Worm (Caenorhabditis elegans) whole organism, young adult: ENCODE data around the gene Y41D4A.1.

ENCODE experiments used
- C17E4.6 ChIP-seq: fragments of 200-800 bp; sonication (Bioruptor generic); IDR thresholded peaks from 2 replicates; pipeline ENCODE4 v1.3.6; 2022; ENCODE audit warnings: missing genetic modification reagents, missing genetic modification characterization, missing compliant biosample characterization
- F49E8.2 ChIP-seq: sonication (generic microtip); optimal IDR thresholded peaks from 3 replicates; lab custom pipeline; 2017; ENCODE audit warnings: missing genetic modification characterization, mild to moderate bottlenecking, missing compliant biosample characterization, antibody characterized with exemption, moderate library complexity; ENCODE audit not compliant: insufficient read depth
- ama-1 ChIP-seq, 3 experiments: fragments of 150-350 bp in 1 of 3; sonication (generic microtip) in 2 of 3; optimal IDR thresholded peaks; 2 replicates each; lab custom pipeline; 2014 to 2018; ENCODE audit warnings: missing biosample characterization in 2 of 3, missing genetic modification characterization in 2 of 3, missing genetic modification reagents in 2 of 3
- attf-6 ChIP-seq: fragments of 200-800 bp; sonication (Bioruptor generic); IDR thresholded peaks from 2 replicates; pipeline ENCODE4 v1.3.6; 2022; ENCODE audit warnings: missing genetic modification reagents, missing genetic modification characterization, missing compliant biosample characterization
- ccch-3 ChIP-seq: fragments of 200-800 bp; sonication (Bioruptor generic); optimal IDR thresholded peaks from 2 replicates; lab custom pipeline; 2018; ENCODE audit warnings: mild to moderate bottlenecking, missing genetic modification characterization, missing compliant biosample characterization
- cebp-2 ChIP-seq: fragments of 200-800 bp; sonication (Bioruptor generic); IDR thresholded peaks from 2 replicates; pipeline ENCODE4 v1.3.6; 2022; ENCODE audit warnings: missing genetic modification characterization, missing compliant biosample characterization
- ceh-58 ChIP-seq: fragments of 200-800 bp; sonication (Bioruptor generic); IDR thresholded peaks from 2 replicates; pipeline ENCODE4 v1.3.6; 2022; ENCODE audit warnings: missing genetic modification characterization, missing compliant biosample characterization
- dpl-1 ChIP-seq: fragments of 150-350 bp; optimal IDR thresholded peaks from 2 replicates; lab custom pipeline; 2014; ENCODE audit warnings: missing biosample characterization, missing genetic modification reagents, missing genetic modification characterization
- efl-1 ChIP-seq: fragments of 150-350 bp; optimal IDR thresholded peaks from 2 replicates; lab custom pipeline; 2014; ENCODE audit warnings: missing biosample characterization, missing genetic modification reagents, missing genetic modification characterization
- lin-35 ChIP-seq, 3 experiments: fragments of 150-350 bp in 2 of 3; sonication (generic microtip) in 1 of 3; optimal IDR thresholded peaks; 2 replicates each; lab custom pipeline; 2014 to 2018; ENCODE audit warnings: missing biosample characterization in 3 of 3, missing genetic modification characterization in 3 of 3, missing genetic modification reagents in 3 of 3
- mes-4 ChIP-seq: sonication (generic microtip); optimal IDR thresholded peaks from 2 replicates; lab custom pipeline; 2016; ENCODE audit warnings: missing genotype, missing genetic modification characterization, missing compliant biosample characterization
- nfya-2 ChIP-seq: fragments of 200-800 bp; sonication (Bioruptor generic); IDR thresholded peaks from 2 replicates; pipeline ENCODE4 v1.3.6; 2022; ENCODE audit warnings: missing genetic modification reagents, missing genetic modification characterization, missing compliant biosample characterization
- nhr-90 ChIP-seq: sonication (generic microtip); optimal IDR thresholded peaks from 2 replicates; lab custom pipeline; 2016; ENCODE audit warnings: missing genotype, mild to moderate bottlenecking, missing genetic modification characterization, missing compliant biosample characterization
- unc-62 ChIP-seq: fragments of 150-350 bp; optimal IDR thresholded peaks from 2 replicates; lab custom pipeline; 2014; ENCODE audit warnings: missing biosample characterization, missing genetic modification reagents, missing genetic modification characterization

ce11 chrIV:1771843-1772242 lies at the start of gene Y41D4A.1:
- TF ChIP-seq ceh-58 (GFP tag; lab: Robert Waterston, UW) (no peak), ccch-3 (GFP tag; lab: Kevin White, UChicago) (no peak), nhr-90 (tag; lab: Kevin White, UChicago) (no peak), lin-35 (GFP tag; optimal IDR thresholded peaks at IDR 0.05; lab: Kevin White, UChicago) (no peak), mes-4 (tag; lab: Kevin White, UChicago) (no peak), cebp-2 (no peak), F49E8.2 (no peak), ama-1 (optimal IDR thresholded peaks at IDR 0.05; lab: Kevin White, UChicago) (no peak), ama-1 (GFP tag; optimal IDR thresholded peaks at IDR 0.05; lab: Kevin White, UChicago) (no peak), dpl-1 (GFP tag; lab: Kevin White, UChicago) (no peak), efl-1 (GFP tag; lab: Kevin White, UChicago) (no peak), nfya-2 (GFP tag; lab: Robert Waterston, UW) (no peak), attf-6 (GFP tag; lab: Robert Waterston, UW) (no peak), unc-62 (no peak), C17E4.6 (GFP tag; lab: Robert Waterston, UW) (no peak)
